Worm (Caenorhabditis elegans) whole organism, late embryonic: Measurements from ENCODE around the gene ZC132.3.

Experiments
- C38D4.7 ChIP-seq: fragments of 200-800 bp; sonication (Bioruptor generic); optimal IDR thresholded peaks from 2 replicates; lab custom pipeline; 2018; ENCODE audit warnings: mild to moderate bottlenecking, missing genetic modification characterization, moderate library complexity, missing compliant biosample characterization
- ama-1 ChIP-seq: fragments of 150-350 bp; optimal IDR thresholded peaks from 2 replicates; lab custom pipeline; 2014
- ceh-19 ChIP-seq: fragments of 200-800 bp; sonication (Bioruptor generic); optimal IDR thresholded peaks from 2 replicates; lab custom pipeline; 2018; ENCODE audit warnings: mild to moderate bottlenecking, missing genetic modification characterization, missing compliant biosample characterization
- ceh-31 ChIP-seq: sonication (generic microtip); optimal IDR thresholded peaks from 2 replicates; lab custom pipeline; 2016; ENCODE audit warnings: missing genetic modification characterization, missing compliant biosample characterization
- fkh-10 ChIP-seq: fragments of 150-350 bp; optimal IDR thresholded peaks from 2 replicates; lab custom pipeline; 2014; ENCODE audit warnings: missing biosample characterization, missing genetic modification reagents, missing genetic modification characterization
- pha-4 ChIP-seq: fragments of 150-350 bp; optimal IDR thresholded peaks from 2 replicates; lab custom pipeline; 2018; ENCODE audit warnings: missing biosample characterization, missing genetic modification reagents, missing genetic modification characterization
- sox-4 ChIP-seq: sonication (generic microtip); optimal IDR thresholded peaks from 2 replicates; lab custom pipeline; 2017; ENCODE audit warnings: mild to moderate bottlenecking, missing genetic modification characterization, inconsistent platforms, missing compliant biosample characterization
- unc-86 ChIP-seq: sonication (generic microtip); optimal IDR thresholded peaks from 2 replicates; lab custom pipeline; 2016; ENCODE audit warnings: missing genetic modification characterization, missing compliant biosample characterization

ce11 chrV:4302842-4303241 lies 3.2 kb upstream of the ZC132.3 start:
- TF ChIP-seq ama-1 (lab: Kevin White, UChicago): no peak
- no peak for TF ChIP-seq ceh-19 (GFP tag; lab: Kevin White, UChicago)
- TF ChIP-seq fkh-10 (GFP tag; lab: Kevin White, UChicago): no peak
- no peak for TF ChIP-seq ceh-31 (tag; lab: Kevin White, UChicago)
- no peak for TF ChIP-seq pha-4 (tag; lab: Kevin White, UChicago)
- TF ChIP-seq sox-4 (tag; lab: Kevin White, UChicago): no peak
- no peak for TF ChIP-seq C38D4.7
- TF ChIP-seq unc-86 (tag; lab: Kevin White, UChicago): no peak
